Worm (Caenorhabditis elegans): ENCODE measurements around the gene bir-1.

The bir-1 gene

ce11 chrV:11616813-11617212 is 27.5 kb upstream of the bir-1 start:
- no peak for TF ChIP-seq ceh-28 (tag; optimal IDR thresholded peaks at IDR 0.05)
- TF ChIP-seq lin-38 (GFP tag; IDR thresholded peaks at IDR 0.05), result no peak
- TF ChIP-seq ama-1 (optimal IDR thresholded peaks at IDR 0.05), result peak; percentile 67
- TF ChIP-seq madf-5 (GFP tag; IDR thresholded peaks at IDR 0.05), result 0 out of 4 replicates have a peak, but pooled peaks of 1 of the 2 experiments have one; percentile 11
- no peak for TF ChIP-seq gei-8 (GFP tag; optimal IDR thresholded peaks at IDR 0.05)
- TF ChIP-seq aha-1 (tag), result peak; percentile 84
- no peak for TF ChIP-seq fkh-10 (GFP tag; optimal IDR thresholded peaks at IDR 0.05)
- peak in 1 of 2 experiments; percentile 45 for TF ChIP-seq unc-62 (GFP tag; optimal IDR thresholded peaks at IDR 0.05 in 1 of 2)
- TF ChIP-seq unc-62 (tag; optimal IDR thresholded peaks at IDR 0.05), result no peak
- TF ChIP-seq nhr-10 (tag; optimal IDR thresholded peaks at IDR 0.05), result peak; percentile 24
- TF ChIP-seq zfp-3 (GFP tag; conservative IDR thresholded peaks at IDR 0.05), result 0 out of 2 replicates have a peak, but pooled peaks have one; percentile 71

- TF ChIP-seq lsy-2 (tag; optimal IDR thresholded peaks at IDR 0.05) (no peak), nhr-6 (tag; optimal IDR thresholded peaks at IDR 0.05) (no peak), lir-3 (tag; optimal IDR thresholded peaks at IDR 0.05) (no peak), fkh-10 (GFP tag; optimal IDR thresholded peaks at IDR 0.05) (no peak), pqm-1 (tag; optimal IDR thresholded peaks at IDR 0.05) (no peak), snpc-1.2 (GFP tag; IDR thresholded peaks at IDR 0.05) (no peak), zag-1 (tag; optimal IDR thresholded peaks at IDR 0.05) (no peak), aly-2 (tag; optimal IDR thresholded peaks at IDR 0.05) (no peak), nhr-10 (tag; optimal IDR thresholded peaks at IDR 0.05) (no peak), nhr-102 (tag; optimal IDR thresholded peaks at IDR 0.05) (no peak), lin-15B (tag; optimal IDR thresholded peaks at IDR 0.05) (no peak), sdz-12 (GFP tag; optimal IDR thresholded peaks at IDR 0.05) (no peak), unc-39 (tag; optimal IDR thresholded peaks at IDR 0.05) (no peak), spr-3 (GFP tag; optimal IDR thresholded peaks at IDR 0.05) (no peak), set-16 (GFP tag; IDR thresholded peaks at IDR 0.05) (no peak), lin-1 (GFP tag; IDR thresholded peaks at IDR 0.05) (no peak), gei-8 (GFP tag; optimal IDR thresholded peaks at IDR 0.05) (no peak)
Measured at ce11 chrV:11618173-11618572, 26.1 kb upstream of the bir-1 start, which contains the start of gene glb-15. TSS of gene glb-15 (minus strand) at chrV:11618273.

- TF ChIP-seq unc-62 (GFP tag; optimal IDR thresholded peaks at IDR 0.05 in 1 of 2) (peak in 1 of 2 experiments; percentile 47), unc-62 (tag; optimal IDR thresholded peaks at IDR 0.05) (no peak), ztf-7 (tag; optimal IDR thresholded peaks at IDR 0.05) (no peak), nhr-48 (tag; optimal IDR thresholded peaks at IDR 0.05) (no peak)
Measured at ce11 chrV:11620081-11620480, 24.2 kb upstream of the bir-1 start.

- TF ChIP-seq lin-38 (GFP tag; IDR thresholded peaks at IDR 0.05), result no peak
- TF ChIP-seq hlh-30 (tag; optimal IDR thresholded peaks at IDR 0.05; ENCODE audit: insufficient read depth), result peak; percentile 1
- no peak for TF ChIP-seq F10B5.3 (tag; optimal IDR thresholded peaks at IDR 0.05)
- TF ChIP-seq hmg-1.1 (GFP tag; IDR thresholded peaks at IDR 0.05), result 0 out of 2 replicates have a peak, but pooled peaks have one; percentile 23
- TF ChIP-seq F49E8.2 (tag; optimal IDR thresholded peaks at IDR 0.05; ENCODE audit: borderline replicate concordance), result no peak
- TF ChIP-seq unc-62 (GFP tag; optimal IDR thresholded peaks at IDR 0.05 in 1 of 2), result peak in 1 of 2 experiments; percentile 99
- TF ChIP-seq unc-62 (tag; optimal IDR thresholded peaks at IDR 0.05), result no peak
- TF ChIP-seq ztf-11 (tag; optimal IDR thresholded peaks at IDR 0.05), result no peak
- no peak for TF ChIP-seq unc-130 (GFP tag; optimal IDR thresholded peaks at IDR 0.05)
- no peak for TF ChIP-seq nhr-102 (tag; optimal IDR thresholded peaks at IDR 0.05)
- TF ChIP-seq lsy-2 (tag; optimal IDR thresholded peaks at IDR 0.05), result peak in 1 of 2 experiments; percentile 17
- TF ChIP-seq fkh-10 (GFP tag; optimal IDR thresholded peaks at IDR 0.05), result no peak
- TF ChIP-seq nhr-237 (tag; optimal IDR thresholded peaks at IDR 0.05), result no peak
- TF ChIP-seq Y75B8A.6 (GFP tag; IDR thresholded peaks at IDR 0.05), result no peak
- no peak for TF ChIP-seq F37D6.2 (tag; optimal IDR thresholded peaks at IDR 0.05)
- TF ChIP-seq ceh-44 (GFP tag; IDR thresholded peaks at IDR 0.05), result no peak
- no peak for TF ChIP-seq vab-7 (GFP tag; IDR thresholded peaks at IDR 0.05)
- TF ChIP-seq snpc-1.2 (GFP tag; IDR thresholded peaks at IDR 0.05), result no peak
Measured at ce11 chrV:11621276-11621675, 23.0 kb upstream of the bir-1 start.

Data from whole organism, L4 larva.